Fruit fly (Drosophila melanogaster) S2 (cell line): ENCODE data around the gene laza.

Experiments
- CG8478 ChIP-seq: fragments of >200 bp; optimal IDR thresholded peaks from 2 replicates; lab custom pipeline; 2018
- CTCF ChIP-seq, 2 experiments: fragments of >200 bp; optimal IDR thresholded peaks; 2 replicates each; lab custom pipeline; 2018

DNA sequence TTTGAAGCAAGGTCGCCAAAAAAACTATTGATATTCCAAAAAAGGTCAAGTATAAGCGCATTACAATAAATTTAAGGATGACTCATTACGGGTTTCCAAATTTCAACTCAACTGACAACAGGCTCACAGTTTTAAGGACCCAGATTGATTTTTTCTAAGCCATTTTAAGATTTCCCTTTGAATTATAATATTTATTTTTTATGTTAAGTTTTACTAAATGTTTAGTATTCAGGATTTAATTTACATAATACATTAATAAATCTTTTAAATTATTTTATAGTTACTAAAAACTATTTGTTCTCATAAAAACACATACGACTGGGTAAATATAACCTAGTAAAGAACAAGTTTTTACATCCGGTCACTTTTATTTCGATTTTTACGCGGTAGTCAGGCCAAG lies 44.2 kb upstream of the laza start, which contains the start of gene CG43329:
- TF ChIP-seq CTCF (optimal IDR thresholded peaks at IDR 0.05; lab: Kevin White, UChicago) (no peak), CG8478 (lab: Kevin White, UChicago) (no peak)
